Fruit fly (Drosophila melanogaster) Kc167 (cell line): ENCODE data around the gene TM9SF3.

Source experiments
- Myc ChIP-seq: fragments of >200 bp; optimal IDR thresholded peaks from 2 replicates; lab custom pipeline; 2017; ENCODE audit warnings: missing external identifiers
- psq ChIP-seq: fragments of >200 bp; optimal IDR thresholded peaks from 2 replicates; lab custom pipeline; 2017; ENCODE audit warnings: missing external identifiers
- ttk ChIP-seq: sonication (Bioruptor generic); optimal IDR thresholded peaks from 2 replicates; lab custom pipeline; 2017; ENCODE audit warnings: missing external identifiers

dm6 chr3L:5609493-5609892 lies 5.7 kb upstream of the TM9SF3 start:
- TF ChIP-seq Myc (lab: Kevin White, UChicago): no peak
- TF ChIP-seq psq (lab: Kevin White, UChicago): no peak
- TF ChIP-seq ttk (lab: Kevin White, UChicago): no peak
